Worm (Caenorhabditis elegans): ENCODE measurements around the gene K08E5.1.
A peak's percentile ranks its signal among the peaks of the same experiment; 100 is the strongest.

K08E5.1 gene

ce11 chrIII:10151719-10152118, 5.1 kb upstream of the K08E5.1 start (continued):
- TF ChIP-seq ztf-26 (tag; optimal IDR thresholded peaks at IDR 0.05), result no peak
- peak; percentile 72 for TF ChIP-seq K12H6.12 (tag; optimal IDR thresholded peaks at IDR 0.05)
- TF ChIP-seq C06A6.2 (GFP tag; conservative IDR thresholded peaks at IDR 0.05), result no peak
- TF ChIP-seq lag-1 (GFP tag; IDR thresholded peaks at IDR 0.05), result no peak
- no peak for TF ChIP-seq repo-1 (tag; optimal IDR thresholded peaks at IDR 0.05)
- no peak for TF ChIP-seq cebp-1 (GFP tag; IDR thresholded peaks at IDR 0.05)
- peak; percentile 38 for TF ChIP-seq cebp-1 (tag; optimal IDR thresholded peaks at IDR 0.05)
- TF ChIP-seq him-1 (tag; optimal IDR thresholded peaks at IDR 0.05), result no peak
- TF ChIP-seq ztf-22 (GFP tag; optimal IDR thresholded peaks at IDR 0.05), result peak; percentile 25

- TF ChIP-seq ceh-79 (tag; optimal IDR thresholded peaks at IDR 0.05), result no peak
- TF ChIP-seq attf-5 (GFP tag; optimal IDR thresholded peaks at IDR 0.05), result no peak
- no peak for TF ChIP-seq xnd-1 (tag; optimal IDR thresholded peaks at IDR 0.05)
- no peak for TF ChIP-seq Y56A3A.18 (GFP tag; IDR thresholded peaks at IDR 0.05)
- no peak for TF ChIP-seq tbx-9 (tag; optimal IDR thresholded peaks at IDR 0.05; ENCODE audit: borderline replicate concordance)
- TF ChIP-seq hmg-20 (GFP tag; IDR thresholded peaks at IDR 0.05), result no peak
- no peak for TF ChIP-seq Y53F4B.3 (GFP tag; IDR thresholded peaks at IDR 0.05)
- no peak for TF ChIP-seq K11D2.4 (GFP tag; IDR thresholded peaks at IDR 0.05)
- no peak for TF ChIP-seq F52B5.7 (tag; optimal IDR thresholded peaks at IDR 0.05)
- no peak for TF ChIP-seq nhr-179 (tag; optimal IDR thresholded peaks at IDR 0.05)
- TF ChIP-seq egl-18 (GFP tag; IDR thresholded peaks at IDR 0.05), result no peak
- no peak for TF ChIP-seq unc-62 (GFP tag; optimal IDR thresholded peaks at IDR 0.05)
- TF ChIP-seq tlf-1 (GFP tag; optimal IDR thresholded peaks at IDR 0.05), result no peak
- no peak for TF ChIP-seq nhr-80 (tag; optimal IDR thresholded peaks at IDR 0.05)
- no peak for TF ChIP-seq bed-1 (GFP tag; IDR thresholded peaks at IDR 0.05)
- no peak for TF ChIP-seq ztf-18 (tag; optimal IDR thresholded peaks at IDR 0.05)
- TF ChIP-seq dpl-1 (GFP tag; optimal IDR thresholded peaks at IDR 0.05), result no peak
Measured at ce11 chrIII:10150710-10151109, 4.1 kb upstream of the K08E5.1 start.

- no peak for TF ChIP-seq ceh-79 (tag; optimal IDR thresholded peaks at IDR 0.05)
Measured at ce11 chrIII:10149910-10150309, 3.3 kb upstream of the K08E5.1 start.

- no peak for TF ChIP-seq nhr-27 (tag; optimal IDR thresholded peaks at IDR 0.05)
- no peak for TF ChIP-seq somi-1 (GFP tag; optimal IDR thresholded peaks at IDR 0.05)
- TF ChIP-seq tlf-1 (GFP tag; optimal IDR thresholded peaks at IDR 0.05), result no peak
- TF ChIP-seq repo-1 (tag; optimal IDR thresholded peaks at IDR 0.05), result no peak
- TF ChIP-seq tbp1 (GFP tag; optimal IDR thresholded peaks at IDR 0.05), result no peak
- TF ChIP-seq atf-7 (tag; optimal IDR thresholded peaks at IDR 0.05), result no peak
- TF ChIP-seq ztf-6 (GFP tag; IDR thresholded peaks at IDR 0.05), result no peak
Measured at ce11 chrIII:10140732-10141131, 5.9 kb downstream of the K08E5.1 start, which contains the start of gene K08E5.6. Gene K08E5.6, plus strand, starts transcription at chrIII:10141032.

- TF ChIP-seq hmg-1.2 (GFP tag; IDR thresholded peaks at IDR 0.05), result peak; percentile 23; the same call in 1 of the 2 replicates
- peak; percentile 2 for TF ChIP-seq lin-40 (tag; optimal IDR thresholded peaks at IDR 0.05)
- TF ChIP-seq ztf-26 (tag; optimal IDR thresholded peaks at IDR 0.05), result peak; percentile 1
- no peak for TF ChIP-seq tbx-9 (tag; optimal IDR thresholded peaks at IDR 0.05; ENCODE audit: borderline replicate concordance)
- no peak for TF ChIP-seq ceh-40 (GFP tag; IDR thresholded peaks at IDR 0.05)
- TF ChIP-seq egl-18 (GFP tag; IDR thresholded peaks at IDR 0.05), result no peak
- TF ChIP-seq nfyb-1 (GFP tag; IDR thresholded peaks at IDR 0.05), result 0 out of 2 replicates have a peak, but pooled peaks have one; percentile 11
- no peak for TF ChIP-seq pbrm-1 (GFP tag; IDR thresholded peaks at IDR 0.05)
- TF ChIP-seq lir-1 (GFP tag; conservative IDR thresholded peaks at IDR 0.05), result no peak
Measured at ce11 chrIII:10136778-10137177, 9.8 kb downstream of the K08E5.1 start, which contains the start of gene ZK1128.7. Gene ZK1128.7, plus strand, starts transcription at chrIII:10137006.
